Worm (Caenorhabditis elegans) whole organism, young adult: ENCODE measurements around the gene Y110A2AL.7.
A peak's percentile ranks its signal among the peaks of the same experiment; 100 is the strongest.

Experiments
- B0336.3 ChIP-seq: fragments of 200-800 bp; sonication (Bioruptor generic); IDR thresholded peaks from 2 replicates; pipeline ENCODE4 v1.3.6; 2022; ENCODE audit warnings: missing genetic modification characterization, missing compliant biosample characterization
- D2030.7 ChIP-seq: fragments of 200-800 bp; sonication (Bioruptor generic); IDR thresholded peaks from 2 replicates; pipeline ENCODE4 v1.3.6; 2022; ENCODE audit warnings: missing genetic modification reagents, missing genetic modification characterization, missing compliant biosample characterization
- F57A8.1 ChIP-seq: fragments of 200-800 bp; sonication (Bioruptor generic); optimal IDR thresholded peaks from 2 replicates; lab custom pipeline; 2018; ENCODE audit warnings: mild to moderate bottlenecking, missing genetic modification characterization, moderate library complexity, missing compliant biosample characterization
- T07F8.4 ChIP-seq: sonication (generic microtip); optimal IDR thresholded peaks from 2 replicates; lab custom pipeline; 2016; ENCODE audit warnings: mild to moderate bottlenecking, missing genetic modification characterization, moderate library complexity, missing compliant biosample characterization
- ama-1 ChIP-seq, 3 experiments: fragments of 150-350 bp in 1 of 3; sonication (generic microtip) in 2 of 3; optimal IDR thresholded peaks; 2 replicates each; lab custom pipeline; 2014 to 2018; ENCODE audit warnings: missing biosample characterization in 2 of 3, missing genetic modification characterization in 2 of 3, missing genetic modification reagents in 2 of 3
- aptf-2 ChIP-seq: fragments of 200-800 bp; sonication (Bioruptor generic); conservative IDR thresholded peaks from 2 replicates; pipeline ENCODE4 v1.3.6; 2022; ENCODE audit warnings: missing genetic modification reagents, missing genetic modification characterization, missing compliant biosample characterization
- atf-7 ChIP-seq: sonication (generic microtip); optimal IDR thresholded peaks from 2 replicates; lab custom pipeline; 2017; ENCODE audit warnings: mild to moderate bottlenecking, missing genetic modification characterization, missing compliant biosample characterization
- athp-1 ChIP-seq: sonication (generic microtip); optimal IDR thresholded peaks from 2 replicates; lab custom pipeline; 2017; ENCODE audit warnings: mild to moderate bottlenecking, missing genetic modification characterization, missing compliant biosample characterization
- ceh-100 ChIP-seq: fragments of 200-800 bp; sonication (Bioruptor generic); IDR thresholded peaks from 2 replicates; pipeline ENCODE4 v1.3.6; 2022; ENCODE audit warnings: missing genetic modification reagents, missing genetic modification characterization, missing compliant biosample characterization
- ceh-58 ChIP-seq: fragments of 200-800 bp; sonication (Bioruptor generic); IDR thresholded peaks from 2 replicates; pipeline ENCODE4 v1.3.6; 2022; ENCODE audit warnings: missing genetic modification characterization, missing compliant biosample characterization
- dox-1 ChIP-seq: fragments of 200-800 bp; sonication (Bioruptor generic); IDR thresholded peaks from 2 replicates; pipeline ENCODE4 v1.3.6; 2022; ENCODE audit warnings: missing genetic modification reagents, missing genetic modification characterization, missing compliant biosample characterization
- egrh-3 ChIP-seq: fragments of 200-800 bp; sonication (Bioruptor generic); IDR thresholded peaks from 2 replicates; pipeline ENCODE4 v1.3.6; 2022; ENCODE audit warnings: missing genetic modification reagents, missing genetic modification characterization, missing compliant biosample characterization
- mcd-1 ChIP-seq: fragments of 200-800 bp; sonication (Bioruptor generic); IDR thresholded peaks from 2 replicates; pipeline ENCODE4 v1.3.6; 2022; ENCODE audit warnings: missing genetic modification reagents, missing genetic modification characterization, missing compliant biosample characterization
- mel-28 ChIP-seq: sonication (generic microtip); optimal IDR thresholded peaks from 2 replicates; lab custom pipeline; 2016; ENCODE audit warnings: borderline replicate concordance, mild to moderate bottlenecking, missing genetic modification characterization, missing compliant biosample characterization
- nfya-1 ChIP-seq: sonication (generic microtip); optimal IDR thresholded peaks from 2 replicates; lab custom pipeline; 2017; ENCODE audit warnings: antibody characterized with exemption, missing compliant biosample characterization, missing genetic modification characterization, borderline replicate concordance; ENCODE audit not compliant: insufficient read depth
- nfya-2 ChIP-seq: fragments of 200-800 bp; sonication (Bioruptor generic); IDR thresholded peaks from 2 replicates; pipeline ENCODE4 v1.3.6; 2022; ENCODE audit warnings: missing genetic modification reagents, missing genetic modification characterization, missing compliant biosample characterization
- nfyb-1 ChIP-seq: fragments of 200-800 bp; sonication (Bioruptor generic); IDR thresholded peaks from 2 replicates; pipeline ENCODE4 v1.3.6; 2022; ENCODE audit warnings: missing genetic modification reagents, missing genetic modification characterization, missing compliant biosample characterization
- nhr-120 ChIP-seq: fragments of 200-800 bp; sonication (Bioruptor generic); IDR thresholded peaks from 2 replicates; pipeline ENCODE4 v1.3.6; 2022; ENCODE audit warnings: missing genetic modification characterization, missing compliant biosample characterization
- nhr-27 ChIP-seq: fragments of 200-800 bp; sonication (Bioruptor generic); optimal IDR thresholded peaks from 2 replicates; lab custom pipeline; 2018; ENCODE audit warnings: mild to moderate bottlenecking, missing genetic modification characterization, moderate library complexity, missing compliant biosample characterization
- pbrm-1 ChIP-seq: fragments of 200-800 bp; sonication (Bioruptor generic); IDR thresholded peaks from 2 replicates; pipeline ENCODE4 v1.3.6; 2022; ENCODE audit warnings: missing genetic modification reagents, missing genetic modification characterization, missing compliant biosample characterization
- repo-1 ChIP-seq: sonication (generic microtip); optimal IDR thresholded peaks from 2 replicates; lab custom pipeline; 2017; ENCODE audit warnings: mild to moderate bottlenecking, missing genetic modification characterization, missing compliant biosample characterization
- rpc-1 ChIP-seq, 2 experiments: fragments of 150-350 bp in 1 of 2; sonication (generic microtip) in 1 of 2; optimal IDR thresholded peaks; 2 replicates each; lab custom pipeline; 2014 to 2018; ENCODE audit warnings: missing biosample characterization in 1 of 2, missing genetic modification characterization in 1 of 2, missing genetic modification reagents in 1 of 2, missing genotype in 1 of 2
- somi-1 ChIP-seq: fragments of 200-800 bp; sonication (Bioruptor generic); optimal IDR thresholded peaks from 2 replicates; lab custom pipeline; 2018; ENCODE audit warnings: mild to moderate bottlenecking, missing genetic modification characterization, missing compliant biosample characterization
- tlf-1 ChIP-seq: fragments of 200-800 bp; sonication (Bioruptor generic); optimal IDR thresholded peaks from 2 replicates; lab custom pipeline; 2018; ENCODE audit warnings: mild to moderate bottlenecking, missing genetic modification characterization, missing compliant biosample characterization
- unc-130 ChIP-seq: sonication (generic microtip); optimal IDR thresholded peaks from 2 replicates; lab custom pipeline; 2016; ENCODE audit warnings: missing genetic modification reagents, missing genetic modification characterization, missing compliant biosample characterization
- unc-62 ChIP-seq: fragments of 150-350 bp; optimal IDR thresholded peaks from 2 replicates; lab custom pipeline; 2014; ENCODE audit warnings: missing biosample characterization, missing genetic modification reagents, missing genetic modification characterization
- zfh-2 ChIP-seq: fragments of 200-800 bp; sonication (Bioruptor generic); conservative IDR thresholded peaks from 2 replicates; pipeline ENCODE4 v1.3.6; 2022; ENCODE audit warnings: missing genetic modification reagents, missing genetic modification characterization, missing compliant biosample characterization
- ztf-22 ChIP-seq: fragments of 200-800 bp; sonication (Bioruptor generic); optimal IDR thresholded peaks from 2 replicates; lab custom pipeline; 2018; ENCODE audit warnings: mild to moderate bottlenecking, missing genetic modification characterization, moderate library complexity, missing compliant biosample characterization
- ztf-28 ChIP-seq: fragments of 200-800 bp; sonication (Bioruptor generic); IDR thresholded peaks from 2 replicates; pipeline ENCODE4 v1.3.6; 2022; ENCODE audit warnings: missing genetic modification reagents, missing genetic modification characterization, missing compliant biosample characterization

The Y110A2AL.7 gene

ce11 chrII:2830144-2830543 is 12.8 kb downstream of the Y110A2AL.7 start:
- TF ChIP-seq aptf-2 (0 out of 2 replicates have a peak, but pooled peaks have one; percentile 14), nfya-2 (GFP tag; lab: Robert Waterston, UW) (no peak)

ce11 chrII:2829482-2829881 is 13.5 kb downstream of the Y110A2AL.7 start:
- TF ChIP-seq tlf-1, result no peak
- no peak for TF ChIP-seq nfya-1 (tag; lab: Kevin White, UChicago)
- TF ChIP-seq unc-130 (GFP tag; lab: Kevin White, UChicago), result no peak
- no peak for TF ChIP-seq unc-62 (GFP tag; lab: Kevin White, UChicago)
- TF ChIP-seq nfyb-1 (GFP tag; lab: Robert Waterston, UW), result no peak
- no peak for TF ChIP-seq ama-1 (optimal IDR thresholded peaks at IDR 0.05; lab: Kevin White, UChicago)
- TF ChIP-seq ama-1 (GFP tag; optimal IDR thresholded peaks at IDR 0.05; lab: Kevin White, UChicago), result no peak
- TF ChIP-seq pbrm-1 (GFP tag; lab: Robert Waterston, UW), result no peak
- no peak for TF ChIP-seq ztf-28 (GFP tag; lab: Robert Waterston, UW)
- TF ChIP-seq nhr-120 (GFP tag; lab: Robert Waterston, UW), result no peak
- no peak for TF ChIP-seq nhr-27
- no peak for TF ChIP-seq ceh-100
- no peak for TF ChIP-seq rpc-1 (optimal IDR thresholded peaks at IDR 0.05; lab: Kevin White, UChicago)
- TF ChIP-seq rpc-1 (tag; optimal IDR thresholded peaks at IDR 0.05; lab: Kevin White, UChicago), result no peak
- TF ChIP-seq athp-1, result no peak
- TF ChIP-seq mel-28 (tag; lab: Kevin White, UChicago), result no peak
- TF ChIP-seq, all 124 proteins: peak for 0

- TF ChIP-seq B0336.3 (GFP tag; lab: Robert Waterston, UW), result 0 out of 2 replicates have a peak, but pooled peaks have one; percentile 27
- TF ChIP-seq mcd-1, result 0 out of 2 replicates have a peak, but pooled peaks have one; percentile 40
- TF ChIP-seq repo-1, result peak; percentile 17
- TF ChIP-seq D2030.7 (GFP tag; lab: Robert Waterston, UW), result no peak
- TF ChIP-seq egrh-3, result 0 out of 2 replicates have a peak, but pooled peaks have one; percentile 37
- peak; percentile 69 for TF ChIP-seq zfh-2 (GFP tag; lab: Robert Waterston, UW)
- TF ChIP-seq ceh-58, result no peak
Observed at ce11 chrII:2827859-2828403, 15.1 kb downstream of the Y110A2AL.7 start, which contains the start of gene K12H6.8. Gene K12H6.8, plus strand, starts transcription at chrII:2827896.

ce11 chrII:2826073-2826472 is 16.9 kb downstream of the Y110A2AL.7 start, which contains the start of gene K12H6.5:
Gene K12H6.5, minus strand, starts transcription at chrII:2826173.
- TF ChIP-seq atf-7, result no peak

- TF ChIP-seq dox-1 (GFP tag; lab: Robert Waterston, UW), result no peak
- no peak for TF ChIP-seq rpc-1 (optimal IDR thresholded peaks at IDR 0.05; lab: Kevin White, UChicago)
- no peak for TF ChIP-seq rpc-1 (tag; optimal IDR thresholded peaks at IDR 0.05; lab: Kevin White, UChicago)
- TF ChIP-seq ztf-22 (GFP tag; lab: Kevin White, UChicago), result no peak
- TF ChIP-seq somi-1 (GFP tag; lab: Kevin White, UChicago), result no peak
- TF ChIP-seq ama-1 (optimal IDR thresholded peaks at IDR 0.05; lab: Kevin White, UChicago), result no peak
- TF ChIP-seq ama-1 (GFP tag; optimal IDR thresholded peaks at IDR 0.05; lab: Kevin White, UChicago), result no peak
- TF ChIP-seq ceh-58, result no peak
- TF ChIP-seq F57A8.1 (GFP tag; lab: Kevin White, UChicago), result no peak
- no peak for TF ChIP-seq T07F8.4 (tag; lab: Kevin White, UChicago)
Observed at ce11 chrII:2824169-2824568, 18.8 kb downstream of the Y110A2AL.7 start, which contains the start of the genes K12H6.4 and K12H6.9. Gene K12H6.4, minus strand, starts transcription at chrII:2824269. Gene K12H6.9, plus strand, starts transcription at chrII:2824404.
